Comparison of ENCODE assay signal across 3 fruit fly cellular contexts in the genomic region with DNA sequence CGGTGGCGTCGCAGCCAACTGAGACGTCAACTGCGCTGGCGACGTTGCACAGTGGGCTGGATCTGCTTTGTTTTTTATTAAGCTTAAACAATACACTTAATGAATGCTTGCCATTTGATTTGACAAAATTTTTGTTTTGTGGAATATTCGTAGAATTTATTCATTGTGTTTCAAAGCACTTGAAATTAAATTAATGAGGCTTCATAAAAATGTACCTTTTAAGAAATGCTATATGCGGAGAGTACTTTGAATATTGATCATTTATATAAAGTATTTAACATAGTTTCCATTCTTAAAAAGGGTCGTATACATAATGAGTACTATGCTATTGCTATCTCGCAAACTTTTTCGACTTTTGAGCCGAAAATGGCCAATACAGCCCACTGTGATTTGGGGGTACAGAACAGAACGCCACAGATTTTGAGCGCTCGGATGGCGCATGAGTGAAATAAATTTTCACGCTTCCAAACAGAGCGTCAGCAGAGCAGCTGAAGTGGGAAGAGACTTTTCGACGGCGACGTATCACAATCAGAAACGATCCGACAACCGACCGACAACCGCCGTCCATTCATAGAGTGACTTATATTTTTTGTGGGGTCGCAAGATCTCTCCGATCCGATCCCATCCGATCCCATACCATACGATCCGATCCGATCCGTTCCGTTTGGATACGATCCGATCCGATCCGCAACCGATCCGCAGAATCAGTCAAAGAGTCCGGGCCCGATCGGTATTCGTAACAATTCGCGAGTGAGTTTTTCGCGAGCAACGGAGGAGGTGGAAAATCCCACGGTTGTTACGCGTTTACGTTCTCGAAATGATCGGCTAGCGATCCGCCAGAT.
TF ChIP-seq lines count a peak whose summit lies in the region.

Gene Wnt6 (plus strand): TSS at position 531 of the 842 bp plus-strand sequence.

TF ChIP-seq in whole organism, embryonic, 481 proteins besides CTCF, POLR2A, EP300 and RAD21 (continued from another document and continues in another):
- TF ChIP-seq sqz (GFP tag; optimal IDR thresholded peaks at IDR 0.05; lab: Kevin White, UChicago) (no peak), CG17829 (tag; optimal IDR thresholded peaks at IDR 0.05; lab: Kevin White, UChicago) (peak; percentile 26), ken (GFP tag; IDR thresholded peaks at IDR 0.05; lab: Robert Waterston, UW) (peak; percentile 39; the same call in 2 of the 3 replicates), CG4360 (GFP tag; IDR thresholded peaks at IDR 0.05; lab: Robert Waterston, UW) (no peak), twi (tag; optimal IDR thresholded peaks at IDR 0.05; lab: Kevin White, UChicago) (peak; percentile 23), slbo (GFP tag; IDR thresholded peaks at IDR 0.05; lab: Robert Waterston, UW) (peak; percentile 56), B-H1 (GFP tag; IDR thresholded peaks at IDR 0.05; lab: Robert Waterston, UW) (peak; percentile 9; the same call in 1 of the 3 replicates), gcm2 (GFP tag; optimal IDR thresholded peaks at IDR 0.05; lab: Kevin White, UChicago) (peak; percentile 47), zfh2 (GFP tag; optimal IDR thresholded peaks at IDR 0.05; lab: Kevin White, UChicago) (peak; percentile 50), CG31365 (tag; optimal IDR thresholded peaks at IDR 0.05; lab: Kevin White, UChicago) (no peak), amos (GFP tag; IDR thresholded peaks at IDR 0.05; lab: Robert Waterston, UW; ENCODE audit: partially characterized antibody) (no peak), CG9215 (GFP tag; IDR thresholded peaks at IDR 0.05; lab: Robert Waterston, UW) (peak; percentile 71), hkb (optimal IDR thresholded peaks at IDR 0.05; lab: Kevin White, UChicago) (no peak), hkb (GFP tag; IDR thresholded peaks at IDR 0.05; lab: Robert Waterston, UW) (peak; percentile 33), CG13775 (GFP tag; optimal IDR thresholded peaks at IDR 0.05; lab: Kevin White, UChicago) (peak; percentile 70), CG30403 (GFP tag; optimal IDR thresholded peaks at IDR 0.05; lab: Kevin White, UChicago) (peak; percentile 90), Dek (tag; optimal IDR thresholded peaks at IDR 0.05; lab: Kevin White, UChicago) (peak; percentile 69), CG13296 (GFP tag; optimal IDR thresholded peaks at IDR 0.05; lab: Kevin White, UChicago) (no peak), Meics (GFP tag; optimal IDR thresholded peaks at IDR 0.05; lab: Kevin White, UChicago) (peak; percentile 66), CG12769 (tag; optimal IDR thresholded peaks at IDR 0.05; lab: Kevin White, UChicago) (peak; percentile 87), pnt (GFP tag; optimal IDR thresholded peaks at IDR 0.05; lab: Kevin White, UChicago) (peak; percentile 25), CG16815 (GFP tag; optimal IDR thresholded peaks at IDR 0.05; lab: Kevin White, UChicago) (peak; percentile 68), vnd (GFP tag; IDR thresholded peaks at IDR 0.05; lab: Robert Waterston, UW; ENCODE audit: partially characterized antibody) (no peak), CG4424 (GFP tag; optimal IDR thresholded peaks at IDR 0.05; lab: Kevin White, UChicago) (peak; percentile 34), CG17568 (GFP tag; optimal IDR thresholded peaks at IDR 0.05; lab: Kevin White, UChicago) (peak; percentile 55), al (GFP tag; IDR thresholded peaks at IDR 0.05; lab: Robert Waterston, UW) (peak; percentile 71), sug (tag; optimal IDR thresholded peaks at IDR 0.05; lab: Kevin White, UChicago) (peak; percentile 60), HHEX (GFP tag; optimal IDR thresholded peaks at IDR 0.05; lab: Kevin White, UChicago) (peak; percentile 33), CG7786 (GFP tag; optimal IDR thresholded peaks at IDR 0.05; lab: Kevin White, UChicago) (peak; percentile 62), CG17385 (GFP tag; optimal IDR thresholded peaks at IDR 0.05; lab: Kevin White, UChicago) (peak; percentile 72), odd (GFP tag; optimal IDR thresholded peaks at IDR 0.05; lab: Kevin White, UChicago) (peak; percentile 64), pum (GFP tag; optimal IDR thresholded peaks at IDR 0.05; lab: Kevin White, UChicago) (peak; percentile 54), Hand (GFP tag; optimal IDR thresholded peaks at IDR 0.05; lab: Kevin White, UChicago) (peak; percentile 31), PHDP (tag; optimal IDR thresholded peaks at IDR 0.05; lab: Kevin White, UChicago) (peak; percentile 75), vvl (GFP tag; IDR thresholded peaks at IDR 0.05; lab: Robert Waterston, UW) (peak; percentile 46; the same call in 1 of the 2 replicates), CG10267 (tag; optimal IDR thresholded peaks at IDR 0.05; lab: Kevin White, UChicago) (peak; percentile 46), Fer1 (GFP tag; optimal IDR thresholded peaks at IDR 0.05; lab: Kevin White, UChicago) (no peak), Gsc (GFP tag; IDR thresholded peaks at IDR 0.05; lab: Robert Waterston, UW) (0 out of 2 replicates have a peak, but pooled peaks have one; percentile 4), CG2875 (GFP tag; optimal IDR thresholded peaks at IDR 0.05; lab: Kevin White, UChicago) (peak; percentile 41)

TF ChIP-seq in whole organism, prepupa, 60 proteins besides CTCF, POLR2A, EP300 and RAD21 (continued from another document):
- TF ChIP-seq pdm3 (GFP tag; optimal IDR thresholded peaks at IDR 0.05; lab: Kevin White, UChicago) (peak; percentile 29), CG6792 (GFP tag; optimal IDR thresholded peaks at IDR 0.05; lab: Kevin White, UChicago) (no peak), Sox102F (GFP tag; optimal IDR thresholded peaks at IDR 0.05; lab: Kevin White, UChicago) (peak; percentile 36), svp (GFP tag; lab: Kevin White, UChicago) (peak; percentile 85), CG34406 (GFP tag; optimal IDR thresholded peaks at IDR 0.05; lab: Kevin White, UChicago) (peak; percentile 17), Sox14 (GFP tag; optimal IDR thresholded peaks at IDR 0.05; lab: Kevin White, UChicago) (peak; percentile 23), CG6854 (GFP tag; optimal IDR thresholded peaks at IDR 0.05; lab: Kevin White, UChicago) (no peak), Met (GFP tag; optimal IDR thresholded peaks at IDR 0.05; lab: Kevin White, UChicago) (peak; percentile 21), fkh (GFP tag; optimal IDR thresholded peaks at IDR 0.05; lab: Kevin White, UChicago) (no peak), acj6 (GFP tag; optimal IDR thresholded peaks at IDR 0.05; lab: Kevin White, UChicago) (peak; percentile 21), Gug (GFP tag; IDR thresholded peaks at IDR 0.05; lab: Robert Waterston, UW) (peak; percentile 37; the same call in 1 of the 2 replicates), Blimp-1 (GFP tag; optimal IDR thresholded peaks at IDR 0.05; lab: Kevin White, UChicago) (no peak), OdsH (GFP tag; optimal IDR thresholded peaks at IDR 0.05; lab: Kevin White, UChicago) (peak; percentile 58), topi (GFP tag; optimal IDR thresholded peaks at IDR 0.05; lab: Kevin White, UChicago) (peak; percentile 12), CG6808 (GFP tag; optimal IDR thresholded peaks at IDR 0.05; lab: Kevin White, UChicago) (no peak), Ets96B (tag; optimal IDR thresholded peaks at IDR 0.05; lab: Kevin White, UChicago) (peak; percentile 29), ss (GFP tag; optimal IDR thresholded peaks at IDR 0.05; lab: Kevin White, UChicago) (no peak), cyc (GFP tag; optimal IDR thresholded peaks at IDR 0.05; lab: Kevin White, UChicago) (peak; percentile 5), fd59A (GFP tag; optimal IDR thresholded peaks at IDR 0.05; lab: Kevin White, UChicago) (peak; percentile 4), CG11762 (GFP tag; optimal IDR thresholded peaks at IDR 0.05; lab: Kevin White, UChicago; ENCODE audit: insufficient read depth) (no peak), CG11294 (GFP tag; IDR thresholded peaks at IDR 0.05; lab: Robert Waterston, UW) (no peak)

TF ChIP-seq in whole organism, wandering third instar larva, 38 proteins besides CTCF, POLR2A, EP300 and RAD21 (continued from another document):
- TF ChIP-seq Hr83 (GFP tag; optimal IDR thresholded peaks at IDR 0.05; lab: Kevin White, UChicago; ENCODE audit: poor library complexity, severe bottlenecking) (no peak), jim (GFP tag; optimal IDR thresholded peaks at IDR 0.05; lab: Kevin White, UChicago) (no peak), usp (GFP tag; optimal IDR thresholded peaks at IDR 0.05; lab: Kevin White, UChicago) (no peak), foxo (GFP tag; optimal IDR thresholded peaks at IDR 0.05; lab: Kevin White, UChicago) (peak in 1 of 2 experiments; percentile 47), Abd-B (GFP tag; optimal IDR thresholded peaks at IDR 0.05; lab: Kevin White, UChicago) (no peak), Sp1 (GFP tag; optimal IDR thresholded peaks at IDR 0.05; lab: Kevin White, UChicago) (peak; percentile 56), HLH106 (tag; optimal IDR thresholded peaks at IDR 0.05; lab: Kevin White, UChicago) (no peak), dl (GFP tag; optimal IDR thresholded peaks at IDR 0.05; lab: Kevin White, UChicago; ENCODE audit: insufficient read depth in 1 of 2, partially characterized antibody in 2 of 2) (no peak), CrebA (GFP tag; optimal IDR thresholded peaks at IDR 0.05; lab: Kevin White, UChicago; ENCODE audit: borderline replicate concordance) (no peak)
TF ChIP-seq in whole organism, wandering third instar larva: peak in this region for 8.
